Worm (Caenorhabditis elegans) whole organism, young adult: ENCODE measurements around the gene srr-8.

Experiments
- B0336.3 ChIP-seq: fragments of 200-800 bp; sonication (Bioruptor generic); IDR thresholded peaks from 2 replicates; pipeline ENCODE4 v1.3.6; 2022; ENCODE audit warnings: missing genetic modification characterization, missing compliant biosample characterization
- F23B12.7 ChIP-seq: sonication (generic microtip); optimal IDR thresholded peaks from 2 replicates; lab custom pipeline; 2017; ENCODE audit warnings: missing genetic modification characterization, mild to moderate bottlenecking, missing compliant biosample characterization, antibody characterized with exemption, moderate library complexity; ENCODE audit not compliant: insufficient read depth
- F39B2.1 ChIP-seq: fragments of 200-800 bp; sonication (Bioruptor generic); IDR thresholded peaks from 2 replicates; pipeline ENCODE4 v1.3.6; 2022; ENCODE audit warnings: missing genetic modification reagents, missing genetic modification characterization, missing compliant biosample characterization
- F57C9.4 ChIP-seq: sonication (generic microtip); optimal IDR thresholded peaks from 2 replicates; lab custom pipeline; 2017; ENCODE audit warnings: mild to moderate bottlenecking, missing genetic modification characterization, missing compliant biosample characterization
- K12H6.12 ChIP-seq: fragments of 200-800 bp; sonication (Bioruptor generic); optimal IDR thresholded peaks from 2 replicates; lab custom pipeline; 2018; ENCODE audit warnings: mild to moderate bottlenecking, missing genetic modification characterization, missing compliant biosample characterization
- Y53F4B.3 ChIP-seq: fragments of 200-800 bp; sonication (Bioruptor generic); IDR thresholded peaks from 2 replicates; pipeline ENCODE4 v1.3.6; 2022; ENCODE audit warnings: missing genetic modification reagents, missing genetic modification characterization, missing compliant biosample characterization
- ama-1 ChIP-seq, 3 experiments: fragments of 150-350 bp in 1 of 3; sonication (generic microtip) in 2 of 3; optimal IDR thresholded peaks; 2 replicates each; lab custom pipeline; 2014 to 2018; ENCODE audit warnings: missing biosample characterization in 2 of 3, missing genetic modification characterization in 2 of 3, missing genetic modification reagents in 2 of 3
- atf-7 ChIP-seq: sonication (generic microtip); optimal IDR thresholded peaks from 2 replicates; lab custom pipeline; 2017; ENCODE audit warnings: mild to moderate bottlenecking, missing genetic modification characterization, missing compliant biosample characterization
- athp-1 ChIP-seq: sonication (generic microtip); optimal IDR thresholded peaks from 2 replicates; lab custom pipeline; 2017; ENCODE audit warnings: mild to moderate bottlenecking, missing genetic modification characterization, missing compliant biosample characterization
- ccch-3 ChIP-seq: fragments of 200-800 bp; sonication (Bioruptor generic); optimal IDR thresholded peaks from 2 replicates; lab custom pipeline; 2018; ENCODE audit warnings: mild to moderate bottlenecking, missing genetic modification characterization, missing compliant biosample characterization
- ceh-27 ChIP-seq: fragments of 200-800 bp; sonication (Bioruptor generic); optimal IDR thresholded peaks from 2 replicates; lab custom pipeline; 2018; ENCODE audit warnings: mild to moderate bottlenecking, missing genetic modification characterization, moderate library complexity, missing compliant biosample characterization
- ceh-40 ChIP-seq: fragments of 200-800 bp; sonication (Bioruptor generic); IDR thresholded peaks from 2 replicates; pipeline ENCODE4 v1.3.6; 2022; ENCODE audit warnings: missing genetic modification characterization, missing compliant biosample characterization
- ceh-58 ChIP-seq: fragments of 200-800 bp; sonication (Bioruptor generic); IDR thresholded peaks from 2 replicates; pipeline ENCODE4 v1.3.6; 2022; ENCODE audit warnings: missing genetic modification characterization, missing compliant biosample characterization
- ceh-91 ChIP-seq: fragments of 200-800 bp; sonication (Bioruptor generic); IDR thresholded peaks from 2 replicates; pipeline ENCODE4 v1.3.6; 2022; ENCODE audit warnings: missing genetic modification reagents, missing genetic modification characterization, missing compliant biosample characterization
- chd-7 ChIP-seq: sonication (generic microtip); optimal IDR thresholded peaks from 2 replicates; lab custom pipeline; 2016; ENCODE audit warnings: mild to moderate bottlenecking, missing genetic modification characterization, moderate library complexity, missing compliant biosample characterization
- die-1 ChIP-seq: sonication (generic microtip); optimal IDR thresholded peaks from 2 replicates; lab custom pipeline; 2016; ENCODE audit warnings: missing genotype, mild to moderate bottlenecking, missing genetic modification characterization, missing compliant biosample characterization
- dpl-1 ChIP-seq: fragments of 150-350 bp; optimal IDR thresholded peaks from 2 replicates; lab custom pipeline; 2014; ENCODE audit warnings: missing biosample characterization, missing genetic modification reagents, missing genetic modification characterization
- egl-18 ChIP-seq: fragments of 200-800 bp; sonication (Bioruptor generic); IDR thresholded peaks from 2 replicates; pipeline ENCODE4 v1.3.6; 2022; ENCODE audit warnings: missing genetic modification reagents, missing genetic modification characterization, missing compliant biosample characterization
- hlh-26 ChIP-seq: fragments of 200-800 bp; sonication (Bioruptor generic); conservative IDR thresholded peaks from 2 replicates; pipeline ENCODE4 v1.3.6; 2022; ENCODE audit warnings: missing genetic modification reagents, missing genetic modification characterization, missing compliant biosample characterization
- hsf-1 ChIP-seq: fragments of 200-800 bp; sonication (Bioruptor generic); IDR thresholded peaks from 2 replicates; pipeline ENCODE4 v1.3.6; 2022; ENCODE audit warnings: missing genetic modification reagents, missing genetic modification characterization, missing compliant biosample characterization
- let-607 ChIP-seq, 2 experiments: fragments of 200-800 bp in 1 of 2; sonication (Bioruptor generic) in 1 of 2; sonication (generic microtip) in 1 of 2; optimal IDR thresholded peaks; 2 replicates each; lab custom pipeline; 2016 to 2018; ENCODE audit warnings: mild to moderate bottlenecking in 2 of 2, missing compliant biosample characterization in 2 of 2, missing genetic modification characterization in 2 of 2, moderate library complexity in 2 of 2, missing genotype in 1 of 2
- lin-26 ChIP-seq: fragments of 200-800 bp; sonication (Bioruptor generic); IDR thresholded peaks from 2 replicates; pipeline ENCODE4 v1.3.6; 2022; ENCODE audit warnings: missing genetic modification reagents, missing genetic modification characterization, missing compliant biosample characterization
- lin-35 ChIP-seq, 3 experiments: fragments of 150-350 bp in 2 of 3; sonication (generic microtip) in 1 of 3; optimal IDR thresholded peaks; 2 replicates each; lab custom pipeline; 2014 to 2018; ENCODE audit warnings: missing biosample characterization in 3 of 3, missing genetic modification characterization in 3 of 3, missing genetic modification reagents in 3 of 3
- lin-54 ChIP-seq: fragments of 200-800 bp; sonication (Bioruptor generic); optimal IDR thresholded peaks from 2 replicates; lab custom pipeline; 2018; ENCODE audit warnings: mild to moderate bottlenecking, missing genetic modification characterization, missing compliant biosample characterization
- lir-1 ChIP-seq: fragments of 200-800 bp; sonication (Bioruptor generic); conservative IDR thresholded peaks from 2 replicates; pipeline ENCODE4 v1.3.6; 2022; ENCODE audit warnings: missing genetic modification reagents, missing genetic modification characterization, missing compliant biosample characterization
- lsy-27 ChIP-seq: sonication (generic microtip); optimal IDR thresholded peaks from 2 replicates; lab custom pipeline; 2017; ENCODE audit warnings: missing genetic modification characterization, mild to moderate bottlenecking, missing compliant biosample characterization, antibody characterized with exemption, missing genotype, borderline replicate concordance; ENCODE audit not compliant: insufficient read depth
- madf-10 ChIP-seq: sonication (generic microtip); optimal IDR thresholded peaks from 2 replicates; lab custom pipeline; 2016; ENCODE audit warnings: mild to moderate bottlenecking, missing genetic modification characterization, missing compliant biosample characterization
- mes-4 ChIP-seq: sonication (generic microtip); optimal IDR thresholded peaks from 2 replicates; lab custom pipeline; 2016; ENCODE audit warnings: missing genotype, missing genetic modification characterization, missing compliant biosample characterization
- nfyb-1 ChIP-seq: fragments of 200-800 bp; sonication (Bioruptor generic); IDR thresholded peaks from 2 replicates; pipeline ENCODE4 v1.3.6; 2022; ENCODE audit warnings: missing genetic modification reagents, missing genetic modification characterization, missing compliant biosample characterization
- nhr-179 ChIP-seq: sonication (generic microtip); optimal IDR thresholded peaks from 2 replicates; lab custom pipeline; 2016; ENCODE audit warnings: mild to moderate bottlenecking, missing genetic modification characterization, missing compliant biosample characterization
- nhr-27 ChIP-seq: fragments of 200-800 bp; sonication (Bioruptor generic); optimal IDR thresholded peaks from 2 replicates; lab custom pipeline; 2018; ENCODE audit warnings: mild to moderate bottlenecking, missing genetic modification characterization, moderate library complexity, missing compliant biosample characterization
- rec-8 ChIP-seq, 2 experiments: sonication (generic microtip); optimal IDR thresholded peaks; 2 replicates each; lab custom pipeline; 2016; ENCODE audit warnings: mild to moderate bottlenecking in 2 of 2, missing genetic modification characterization in 2 of 2, missing genetic modification reagents in 2 of 2, missing genotype in 2 of 2, missing biosample characterization in 1 of 2, missing compliant biosample characterization in 1 of 2, moderate library complexity in 1 of 2
- repo-1 ChIP-seq: sonication (generic microtip); optimal IDR thresholded peaks from 2 replicates; lab custom pipeline; 2017; ENCODE audit warnings: mild to moderate bottlenecking, missing genetic modification characterization, missing compliant biosample characterization
- rpc-1 ChIP-seq, 2 experiments: fragments of 150-350 bp in 1 of 2; sonication (generic microtip) in 1 of 2; optimal IDR thresholded peaks; 2 replicates each; lab custom pipeline; 2014 to 2018; ENCODE audit warnings: missing biosample characterization in 1 of 2, missing genetic modification characterization in 1 of 2, missing genetic modification reagents in 1 of 2, missing genotype in 1 of 2
- snpc-1.1 ChIP-seq: sonication (generic microtip); optimal IDR thresholded peaks from 2 replicates; lab custom pipeline; 2017; ENCODE audit warnings: missing genetic modification characterization, mild to moderate bottlenecking, missing compliant biosample characterization, antibody characterized with exemption, moderate library complexity, missing genotype, missing genetic modification reagents; ENCODE audit not compliant: insufficient read depth
- snpc-4 ChIP-seq, 5 experiments: fragments of 150-350 bp in 1 of 5; sonication (generic microtip) in 4 of 5; optimal IDR thresholded peaks; 2 replicates each; lab custom pipeline; 2014 to 2018; ENCODE audit warnings: missing genetic modification characterization in 5 of 5, missing biosample characterization in 3 of 5, antibody characterized with exemption in 2 of 5, mild to moderate bottlenecking in 2 of 5, missing compliant biosample characterization in 2 of 5, missing genotype in 2 of 5, moderate library complexity in 2 of 5, missing genetic modification reagents in 1 of 5
- unc-130 ChIP-seq: sonication (generic microtip); optimal IDR thresholded peaks from 2 replicates; lab custom pipeline; 2016; ENCODE audit warnings: missing genetic modification reagents, missing genetic modification characterization, missing compliant biosample characterization
- zim-3 ChIP-seq: sonication (generic microtip); optimal IDR thresholded peaks from 2 replicates; lab custom pipeline; 2017; ENCODE audit warnings: mild to moderate bottlenecking, missing genetic modification characterization, moderate library complexity, missing compliant biosample characterization
- ztf-26 ChIP-seq: sonication (generic microtip); optimal IDR thresholded peaks from 2 replicates; lab custom pipeline; 2017; ENCODE audit warnings: missing genetic modification characterization, missing compliant biosample characterization
- ztf-28 ChIP-seq: fragments of 200-800 bp; sonication (Bioruptor generic); IDR thresholded peaks from 2 replicates; pipeline ENCODE4 v1.3.6; 2022; ENCODE audit warnings: missing genetic modification reagents, missing genetic modification characterization, missing compliant biosample characterization
- ztf-3 ChIP-seq: fragments of 200-800 bp; sonication (Bioruptor generic); optimal IDR thresholded peaks from 2 replicates; lab custom pipeline; 2018; ENCODE audit warnings: mild to moderate bottlenecking, missing genetic modification characterization, missing compliant biosample characterization

The srr-8 gene

DNA sequence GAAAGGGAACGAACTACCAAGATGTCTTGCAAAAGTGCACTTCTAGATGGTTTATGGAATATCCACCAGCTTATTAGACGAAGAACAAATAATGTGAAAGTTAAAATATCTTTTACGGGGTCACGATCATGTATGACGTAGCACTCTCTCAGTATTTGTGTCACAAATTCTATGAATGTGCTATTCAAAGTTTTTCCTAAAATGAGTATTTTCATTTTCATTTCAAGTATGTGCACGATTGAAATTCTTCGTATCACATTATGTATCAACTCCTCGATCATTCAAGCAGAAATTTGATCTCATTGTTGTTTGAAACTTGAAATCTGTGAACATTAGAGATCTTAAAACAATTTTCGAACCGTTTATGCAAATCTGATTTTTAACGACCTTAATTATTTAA is 23.9 kb upstream of the srr-8 start:
- TF ChIP-seq F23B12.7 (tag; lab: Kevin White, UChicago) (no peak), lir-1 (GFP tag; lab: Robert Waterston, UW) (no peak), egl-18 (GFP tag; lab: Robert Waterston, UW) (no peak), nhr-179 (tag; lab: Kevin White, UChicago) (no peak), nfyb-1 (GFP tag; lab: Robert Waterston, UW) (no peak), F39B2.1 (GFP tag; lab: Robert Waterston, UW) (no peak), lin-35 (GFP tag; optimal IDR thresholded peaks at IDR 0.05; lab: Kevin White, UChicago) (no peak), ztf-26 (no peak), athp-1 (tag; lab: Kevin White, UChicago) (no peak), ceh-40 (GFP tag; lab: Robert Waterston, UW) (no peak), F57C9.4 (tag; lab: Kevin White, UChicago) (no peak), K12H6.12 (tag; lab: Kevin White, UChicago) (no peak), ceh-27 (no peak)

DNA sequence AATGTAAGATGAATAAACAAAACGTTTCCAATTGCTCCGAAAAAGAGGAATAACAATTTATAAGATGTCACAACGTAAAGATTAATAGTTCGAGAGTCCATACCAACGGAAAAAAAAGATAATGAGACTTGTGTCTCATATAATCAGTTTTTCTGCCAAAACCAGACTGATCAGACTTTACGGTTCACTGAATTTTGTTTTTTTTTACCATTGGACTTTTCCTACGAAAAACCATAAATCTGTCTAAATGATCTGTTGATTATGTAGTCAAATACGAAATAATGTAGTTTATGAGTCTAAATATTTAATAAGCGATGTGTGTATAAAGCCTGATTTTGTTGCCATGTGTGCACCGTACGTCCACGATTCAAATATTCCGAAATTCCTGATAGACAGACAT is 22.4 kb upstream of the srr-8 start, which contains the start of gene srsx-11:
Gene srsx-11, minus strand, starts transcription at position 101 of the 400 bp plus-strand sequence.
- TF ChIP-seq atf-7 (no peak), ztf-26 (no peak), repo-1 (tag; lab: Kevin White, UChicago) (no peak), Y53F4B.3 (GFP tag; lab: Robert Waterston, UW) (no peak), die-1 (tag; lab: Kevin White, UChicago) (no peak), ceh-58 (GFP tag; lab: Robert Waterston, UW) (no peak), F23B12.7 (tag; lab: Kevin White, UChicago) (no peak), snpc-4 (GFP tag; optimal IDR thresholded peaks at IDR 0.05; lab: Kevin White, UChicago) (no peak), snpc-4 (tag; optimal IDR thresholded peaks at IDR 0.05; lab: Kevin White, UChicago) (no peak)

DNA sequence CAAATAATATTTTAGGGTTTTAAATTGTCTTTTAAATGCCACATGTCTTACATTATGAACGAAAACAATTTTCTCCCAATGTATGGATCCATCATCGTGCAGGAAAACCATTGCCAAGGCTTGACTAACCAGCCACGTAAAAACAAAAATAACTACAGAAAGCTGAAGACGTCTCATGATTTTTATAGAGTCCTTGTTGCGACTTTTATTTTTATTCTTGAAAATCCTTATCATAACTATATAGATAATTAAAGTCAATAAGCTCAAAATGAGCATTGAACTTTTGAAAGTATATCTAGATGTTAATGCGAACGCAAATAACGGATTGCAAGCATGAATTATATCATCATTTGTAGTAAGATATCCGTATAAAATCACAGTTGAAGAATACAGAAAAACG is 21.4 kb upstream of the srr-8 start:
- TF ChIP-seq ama-1 (optimal IDR thresholded peaks at IDR 0.05; lab: Kevin White, UChicago) (no peak), ama-1 (GFP tag; optimal IDR thresholded peaks at IDR 0.05; lab: Kevin White, UChicago) (no peak), ztf-28 (no peak), lin-54 (GFP tag; lab: Kevin White, UChicago) (no peak), B0336.3 (GFP tag; lab: Robert Waterston, UW) (no peak), ztf-3 (GFP tag; lab: Kevin White, UChicago) (no peak), hsf-1 (GFP tag; lab: Robert Waterston, UW) (no peak), atf-7 (no peak), nhr-27 (tag; lab: Kevin White, UChicago) (no peak)

DNA sequence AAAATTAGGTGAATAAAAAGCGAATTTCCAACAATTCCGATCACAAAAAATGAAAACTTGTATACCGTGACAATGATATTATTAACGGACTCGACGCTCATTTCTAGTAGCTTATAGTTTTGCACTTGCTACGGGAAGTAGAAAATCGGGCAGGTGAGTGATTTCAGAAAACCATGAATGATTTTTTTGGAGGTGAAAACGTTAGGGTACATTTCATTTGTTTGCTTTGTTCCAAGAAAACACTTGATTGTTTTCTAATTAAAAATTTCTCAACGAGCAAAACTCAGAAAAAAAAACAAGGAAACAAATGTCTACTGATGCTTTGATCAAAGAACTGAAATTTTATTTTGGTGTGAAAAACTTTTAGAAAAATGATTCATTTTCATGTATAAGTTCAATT is 20.6 kb upstream of the srr-8 start, which contains the start of gene srsx-12:
Gene srsx-12, minus strand, starts transcription at position 101 of the 400 bp plus-strand sequence.
- no peak for TF ChIP-seq rec-8 (tag; optimal IDR thresholded peaks at IDR 0.05; lab: Kevin White, UChicago)
- no peak for TF ChIP-seq nhr-179 (tag; lab: Kevin White, UChicago)
- TF ChIP-seq athp-1 (tag; lab: Kevin White, UChicago): no peak
- no peak for TF ChIP-seq ama-1 (optimal IDR thresholded peaks at IDR 0.05; lab: Kevin White, UChicago)
- TF ChIP-seq ama-1 (GFP tag; optimal IDR thresholded peaks at IDR 0.05; lab: Kevin White, UChicago): no peak
- TF ChIP-seq mes-4 (tag; lab: Kevin White, UChicago): no peak
- no peak for TF ChIP-seq dpl-1 (GFP tag; lab: Kevin White, UChicago)
- TF ChIP-seq rpc-1 (optimal IDR thresholded peaks at IDR 0.05; lab: Kevin White, UChicago): no peak
- no peak for TF ChIP-seq rpc-1 (tag; optimal IDR thresholded peaks at IDR 0.05; lab: Kevin White, UChicago)
- no peak for TF ChIP-seq hlh-26
- no peak for TF ChIP-seq Y53F4B.3 (GFP tag; lab: Robert Waterston, UW)
- no peak for TF ChIP-seq ceh-91 (GFP tag; lab: Robert Waterston, UW)
- TF ChIP-seq chd-7 (tag; lab: Kevin White, UChicago): no peak
- TF ChIP-seq ccch-3 (GFP tag; lab: Kevin White, UChicago): no peak
- TF ChIP-seq snpc-1.1 (tag; lab: Kevin White, UChicago): no peak
- no peak for TF ChIP-seq unc-130 (GFP tag; lab: Kevin White, UChicago)
- no peak for TF ChIP-seq lin-26 (GFP tag; lab: Robert Waterston, UW)
- no peak for TF ChIP-seq lsy-27 (tag; lab: Kevin White, UChicago)
- TF ChIP-seq zim-3: no peak
- no peak for TF ChIP-seq let-607 (tag; optimal IDR thresholded peaks at IDR 0.05; lab: Kevin White, UChicago)
- TF ChIP-seq madf-10 (tag; lab: Kevin White, UChicago): no peak
